Worm (Caenorhabditis elegans): ENCODE measurements around the gene nhr-188.

nhr-188 gene

ce11 chrV:3890761-3891160 is 33.1 kb upstream of the nhr-188 start, which contains the start of gene C17E7.9:
C17E7.9 (minus strand) TSS chrV:3890861.
- TF ChIP-seq ahr-1 (tag; optimal IDR thresholded peaks at IDR 0.05) (no peak), unc-42 (tag; optimal IDR thresholded peaks at IDR 0.05) (no peak), unc-55 (GFP tag; optimal IDR thresholded peaks at IDR 0.05) (no peak), pqm-1 (tag; optimal IDR thresholded peaks at IDR 0.05) (no peak)

- TF ChIP-seq elt-2 (tag; optimal IDR thresholded peaks at IDR 0.05), result peak; percentile 16
- no peak for TF ChIP-seq pha-2 (tag; optimal IDR thresholded peaks at IDR 0.05)
- no peak for TF ChIP-seq madf-2 (tag; optimal IDR thresholded peaks at IDR 0.05)
Observed at ce11 chrV:3889113-3889512, 31.5 kb upstream of the nhr-188 start, which contains the start of gene C17E7.13. C17E7.13 (minus strand) TSS chrV:3889288.

DNA sequence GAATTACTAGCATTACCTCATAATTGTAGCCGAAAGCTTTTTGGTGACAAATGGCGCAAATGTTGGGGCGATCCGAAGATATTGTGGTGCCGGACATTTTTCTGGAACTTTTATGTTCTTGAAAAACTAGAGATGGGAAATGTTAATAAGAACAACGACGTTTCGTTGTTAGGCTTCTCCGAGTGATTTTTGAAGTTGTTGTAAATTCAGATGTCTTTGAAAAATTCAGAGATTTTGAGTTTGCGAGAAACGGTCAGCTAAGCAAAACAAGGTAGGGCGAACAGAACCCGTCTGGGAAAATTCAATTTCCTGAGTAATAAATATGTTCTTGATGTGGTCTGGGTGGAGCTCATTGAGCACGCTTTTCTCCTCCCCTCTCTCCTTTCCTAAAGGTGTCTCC is 28.4 kb upstream of the nhr-188 start, which contains the start of gene nhr-124:
Gene nhr-124, minus strand, starts transcription at position 101 of the 400 bp plus-strand sequence.
- TF ChIP-seq ceh-22 (tag; optimal IDR thresholded peaks at IDR 0.05), result no peak
- TF ChIP-seq hlh-6 (tag; optimal IDR thresholded peaks at IDR 0.05), result no peak
- TF ChIP-seq odd-2 (tag; optimal IDR thresholded peaks at IDR 0.05), result no peak
- TF ChIP-seq dve-1 (tag; optimal IDR thresholded peaks at IDR 0.05), result no peak
- TF ChIP-seq pax-1 (tag; optimal IDR thresholded peaks at IDR 0.05), result no peak
- no peak for TF ChIP-seq lin-11 (tag; optimal IDR thresholded peaks at IDR 0.05)
- TF ChIP-seq nhr-232 (tag; optimal IDR thresholded peaks at IDR 0.05), result no peak
- no peak for TF ChIP-seq hlh-8 (tag; optimal IDR thresholded peaks at IDR 0.05)

ce11 chrV:3884550-3884949 is 26.9 kb upstream of the nhr-188 start:
- TF ChIP-seq ceh-24 (tag; optimal IDR thresholded peaks at IDR 0.05) (no peak), pat-9 (tag; optimal IDR thresholded peaks at IDR 0.05) (no peak), eyg-1 (tag; optimal IDR thresholded peaks at IDR 0.05) (no peak), K02D7.2 (tag; optimal IDR thresholded peaks at IDR 0.05) (no peak), ceh-18 (tag; optimal IDR thresholded peaks at IDR 0.05) (no peak), gmeb-2 (tag; optimal IDR thresholded peaks at IDR 0.05) (no peak), unc-42 (tag; optimal IDR thresholded peaks at IDR 0.05) (no peak), unc-86 (tag; optimal IDR thresholded peaks at IDR 0.05) (no peak), hlh-8 (tag; optimal IDR thresholded peaks at IDR 0.05) (no peak), C38D4.7 (GFP tag; optimal IDR thresholded peaks at IDR 0.05) (no peak), fkh-10 (GFP tag; optimal IDR thresholded peaks at IDR 0.05) (no peak), ceh-48 (tag; optimal IDR thresholded peaks at IDR 0.05) (no peak)

ce11 chrV:3878223-3878622 is 20.6 kb upstream of the nhr-188 start, which contains the start of gene nhr-159:
nhr-159 (minus strand) TSS chrV:3878323.
- TF ChIP-seq pros-1 (tag; optimal IDR thresholded peaks at IDR 0.05), result no peak
- TF ChIP-seq ceh-34 (tag; optimal IDR thresholded peaks at IDR 0.05), result no peak
- no peak for TF ChIP-seq fax-1 (tag; optimal IDR thresholded peaks at IDR 0.05)
- no peak for TF ChIP-seq unc-86 (tag; optimal IDR thresholded peaks at IDR 0.05)
- TF ChIP-seq ceh-2 (tag; optimal IDR thresholded peaks at IDR 0.05), result no peak
- no peak for TF ChIP-seq pha-2 (tag; optimal IDR thresholded peaks at IDR 0.05)
- no peak for TF ChIP-seq ttx-3 (tag; optimal IDR thresholded peaks at IDR 0.05)

ce11 chrV:3877242-3877641 is 19.6 kb upstream of the nhr-188 start:
- TF ChIP-seq pag-3 (tag; optimal IDR thresholded peaks at IDR 0.05; ENCODE audit: borderline replicate concordance) (no peak), ceh-24 (tag; optimal IDR thresholded peaks at IDR 0.05) (no peak), syd-9 (tag; optimal IDR thresholded peaks at IDR 0.05) (no peak), ceh-34 (tag; optimal IDR thresholded peaks at IDR 0.05) (no peak), K02D7.2 (tag; optimal IDR thresholded peaks at IDR 0.05) (no peak), dve-1 (tag; optimal IDR thresholded peaks at IDR 0.05) (no peak), mec-3 (tag; optimal IDR thresholded peaks at IDR 0.05; ENCODE audit: borderline replicate concordance) (no peak), elt-2 (tag; optimal IDR thresholded peaks at IDR 0.05) (no peak), ahr-1 (tag; optimal IDR thresholded peaks at IDR 0.05) (no peak), hlh-30 (tag; optimal IDR thresholded peaks at IDR 0.05; ENCODE audit: insufficient read depth) (no peak), ceh-2 (tag; optimal IDR thresholded peaks at IDR 0.05) (no peak), C38D4.7 (GFP tag; optimal IDR thresholded peaks at IDR 0.05) (no peak), ceh-14 (tag; optimal IDR thresholded peaks at IDR 0.05) (no peak), ceh-22 (tag; optimal IDR thresholded peaks at IDR 0.05) (no peak), gmeb-2 (tag; optimal IDR thresholded peaks at IDR 0.05) (no peak), ceh-19 (GFP tag; optimal IDR thresholded peaks at IDR 0.05) (no peak), fax-1 (tag; optimal IDR thresholded peaks at IDR 0.05) (no peak), ceh-48 (tag; optimal IDR thresholded peaks at IDR 0.05) (no peak), pat-9 (tag; optimal IDR thresholded peaks at IDR 0.05) (no peak), lin-11 (tag; optimal IDR thresholded peaks at IDR 0.05) (no peak)
